Fruit fly (Drosophila melanogaster): ENCODE results near the gene pst.

pst gene

dm6 chr3L:7361095-7361522 is 1.0 kb upstream of the pst start (continued):
- TF ChIP-seq tin (GFP tag; optimal IDR thresholded peaks at IDR 0.05) = no peak
- TF ChIP-seq CG9876 (GFP tag; optimal IDR thresholded peaks at IDR 0.05) = no peak
- no peak for TF ChIP-seq CG3281 (GFP tag; optimal IDR thresholded peaks at IDR 0.05)
- peak; percentile 23 for TF ChIP-seq mirr (GFP tag; optimal IDR thresholded peaks at IDR 0.05)
- TF ChIP-seq Fer1 (GFP tag; optimal IDR thresholded peaks at IDR 0.05) = peak; percentile 18
- no peak for TF ChIP-seq CG6765 (GFP tag; optimal IDR thresholded peaks at IDR 0.05)
- TF ChIP-seq Ets97D (GFP tag; optimal IDR thresholded peaks at IDR 0.05) = no peak
- TF ChIP-seq Ssrp (tag; optimal IDR thresholded peaks at IDR 0.05) = no peak
- TF ChIP-seq CG32532 (GFP tag; IDR thresholded peaks at IDR 0.05) = no peak
- TF ChIP-seq luna (GFP tag; optimal IDR thresholded peaks at IDR 0.05) = no peak
- peak; percentile 86 for TF ChIP-seq cg (GFP tag; optimal IDR thresholded peaks at IDR 0.05)
- no peak for TF ChIP-seq tna (GFP tag; IDR thresholded peaks at IDR 0.05; ENCODE audit: partially characterized antibody)
- no peak for TF ChIP-seq Vsx1 (GFP tag; optimal IDR thresholded peaks at IDR 0.05)
- peak; percentile 8 for TF ChIP-seq CG15269 (tag; optimal IDR thresholded peaks at IDR 0.05)
- TF ChIP-seq CG9727 (GFP tag; optimal IDR thresholded peaks at IDR 0.05) = no peak
- TF ChIP-seq CG16815 (GFP tag; optimal IDR thresholded peaks at IDR 0.05) = no peak
- TF ChIP-seq bsh (GFP tag; optimal IDR thresholded peaks at IDR 0.05) = no peak
- no peak for TF ChIP-seq Hand (GFP tag; optimal IDR thresholded peaks at IDR 0.05)
- TF ChIP-seq corto (GFP tag; optimal IDR thresholded peaks at IDR 0.05) = no peak
- TF ChIP-seq CG16813 (GFP tag; IDR thresholded peaks at IDR 0.05; ENCODE audit: partially characterized antibody) = no peak
- TF ChIP-seq Med (GFP tag) = peak; percentile 75
- TF ChIP-seq Hr39 (optimal IDR thresholded peaks at IDR 0.05) = no peak
- no peak for TF ChIP-seq Spps (tag; optimal IDR thresholded peaks at IDR 0.05)
- TF ChIP-seq CG17912 (GFP tag; optimal IDR thresholded peaks at IDR 0.05) = no peak
- TF ChIP-seq CG11398 (GFP tag; optimal IDR thresholded peaks at IDR 0.05) = no peak
- no peak for TF ChIP-seq tx (GFP tag; optimal IDR thresholded peaks at IDR 0.05)
- no peak for TF ChIP-seq CG7928 (GFP tag; optimal IDR thresholded peaks at IDR 0.05)
- TF ChIP-seq CTCF (GFP tag; optimal IDR thresholded peaks at IDR 0.05) = peak; percentile 60
- no peak for TF ChIP-seq tgo (GFP tag; IDR thresholded peaks at IDR 0.05)
- no peak for TF ChIP-seq CG7745 (tag; optimal IDR thresholded peaks at IDR 0.05)
- no peak for TF ChIP-seq CG14014 (GFP tag; IDR thresholded peaks at IDR 0.05)
- no peak for TF ChIP-seq ash1 (GFP tag; optimal IDR thresholded peaks at IDR 0.05)
- no peak for TF ChIP-seq CG17802 (tag; optimal IDR thresholded peaks at IDR 0.05)
- peak; percentile 45 to 57 for TF ChIP-seq Trl (optimal IDR thresholded peaks at IDR 0.05)
- TF ChIP-seq Trl (GFP tag; optimal IDR thresholded peaks at IDR 0.05) = no peak
- TF ChIP-seq CG13894 (tag; optimal IDR thresholded peaks at IDR 0.05) = no peak
- TF ChIP-seq her (GFP tag; optimal IDR thresholded peaks at IDR 0.05) = no peak
- TF ChIP-seq Pdp1 (GFP tag; optimal IDR thresholded peaks at IDR 0.05) = peak in 1 of 2 experiments; percentile 51
- no peak for TF ChIP-seq Fer2 (tag; optimal IDR thresholded peaks at IDR 0.05)
- TF ChIP-seq CG3726 (GFP tag; IDR thresholded peaks at IDR 0.05) = no peak
- TF ChIP-seq CG12104 (GFP tag; optimal IDR thresholded peaks at IDR 0.05) = no peak
- no peak for TF ChIP-seq CG43689 (GFP tag; IDR thresholded peaks at IDR 0.05)
- no peak for TF ChIP-seq HLH54F (GFP tag; optimal IDR thresholded peaks at IDR 0.05)
- no peak for TF ChIP-seq CG6175 (GFP tag; IDR thresholded peaks at IDR 0.05)
- no peak for TF ChIP-seq CG14710 (tag; optimal IDR thresholded peaks at IDR 0.05)
- no peak for TF ChIP-seq Optix (GFP tag; IDR thresholded peaks at IDR 0.05)
- TF ChIP-seq Taf1 (GFP tag; IDR thresholded peaks at IDR 0.05) = no peak
- no peak for TF ChIP-seq HmgZ (tag; optimal IDR thresholded peaks at IDR 0.05)
- TF ChIP-seq CG18764 (GFP tag; optimal IDR thresholded peaks at IDR 0.05) = no peak
- TF ChIP-seq dmrt99B (tag; optimal IDR thresholded peaks at IDR 0.05) = peak; percentile 32
- no peak for TF ChIP-seq sr (GFP tag; IDR thresholded peaks at IDR 0.05)
- no peak for TF ChIP-seq Abd-B (GFP tag; optimal IDR thresholded peaks at IDR 0.05)
- no peak for TF ChIP-seq CG10462 (GFP tag; optimal IDR thresholded peaks at IDR 0.05)

All from whole organism, embryonic.